Worm (Caenorhabditis elegans): ENCODE measurements around the gene C35B1.2.
A peak's percentile ranks its signal among the peaks of the same experiment; 100 is the strongest.

The C35B1.2 gene

ce11 chrIV:4068480-4068879, 17.5 kb upstream of the C35B1.2 start, which contains the start of gene fbxb-55:
Gene fbxb-55 (plus strand): TSS chrIV:4068780.
- TF ChIP-seq unc-62 (GFP tag; optimal IDR thresholded peaks at IDR 0.05) (no peak), unc-120 (tag; optimal IDR thresholded peaks at IDR 0.05; ENCODE audit: poor library complexity, severe bottlenecking) (no peak), ham-2 (GFP tag; optimal IDR thresholded peaks at IDR 0.05) (no peak), bed-3 (GFP tag; optimal IDR thresholded peaks at IDR 0.05) (no peak), snpc-4 (tag; optimal IDR thresholded peaks at IDR 0.05) (no peak), pha-4 (tag; optimal IDR thresholded peaks at IDR 0.05) (no peak), sptf-1 (tag; optimal IDR thresholded peaks at IDR 0.05) (no peak), zip-8 (tag; optimal IDR thresholded peaks at IDR 0.05) (no peak), unc-39 (tag; optimal IDR thresholded peaks at IDR 0.05) (no peak), tbx-8 (GFP tag; optimal IDR thresholded peaks at IDR 0.05) (no peak), ceh-43 (GFP tag; optimal IDR thresholded peaks at IDR 0.05) (no peak), M03D4.4 (tag; optimal IDR thresholded peaks at IDR 0.05) (no peak), hlh-1 (tag; optimal IDR thresholded peaks at IDR 0.05) (no peak), ceh-39 (tag; optimal IDR thresholded peaks at IDR 0.05) (no peak), flh-1 (GFP tag; optimal IDR thresholded peaks at IDR 0.05) (no peak), nhr-12 (tag; optimal IDR thresholded peaks at IDR 0.05) (no peak), nhr-2 (tag; optimal IDR thresholded peaks at IDR 0.05) (no peak), drap-1 (GFP tag; optimal IDR thresholded peaks at IDR 0.05) (no peak), ztf-11 (tag; optimal IDR thresholded peaks at IDR 0.05) (no peak), mab-5 (tag; optimal IDR thresholded peaks at IDR 0.05) (no peak)

DNA sequence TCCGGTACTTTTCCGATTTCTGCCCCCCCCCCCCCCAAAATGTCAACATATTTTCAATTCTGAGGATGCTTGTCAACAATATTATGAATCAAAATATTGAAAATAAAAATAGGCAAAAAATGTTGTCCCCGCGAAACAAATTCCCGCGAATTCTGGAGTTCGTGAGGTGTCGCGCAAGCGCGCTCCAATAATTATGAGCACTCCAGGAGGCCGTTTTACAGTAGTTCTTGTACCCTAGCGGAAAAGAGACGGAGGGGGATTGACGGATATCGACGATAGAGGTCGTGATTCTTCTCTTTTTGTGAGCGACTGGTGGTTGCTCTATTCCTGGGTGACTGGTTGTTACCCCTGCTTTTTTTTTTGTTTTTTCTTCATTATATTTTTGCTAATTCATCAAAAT, 15.2 kb upstream of the C35B1.2 start:
- TF ChIP-seq elt-3 (tag; optimal IDR thresholded peaks at IDR 0.05), result no peak
- peak; percentile 12 for TF ChIP-seq mep-1 (tag; optimal IDR thresholded peaks at IDR 0.05)
- peak; percentile 5 for TF ChIP-seq nhr-2 (tag; optimal IDR thresholded peaks at IDR 0.05)
- no peak for TF ChIP-seq flh-1 (GFP tag; optimal IDR thresholded peaks at IDR 0.05)
- TF ChIP-seq nhr-76 (tag; optimal IDR thresholded peaks at IDR 0.05), result no peak
- peak; percentile 15 for TF ChIP-seq ceh-39 (tag; optimal IDR thresholded peaks at IDR 0.05)
- no peak for TF ChIP-seq cnd-1 (tag; optimal IDR thresholded peaks at IDR 0.05)
- no peak for TF ChIP-seq drap-1 (GFP tag; optimal IDR thresholded peaks at IDR 0.05)
- peak; percentile 19 for TF ChIP-seq mls-2 (tag; optimal IDR thresholded peaks at IDR 0.05)
- peak; percentile 43 for TF ChIP-seq ceh-83 (GFP tag; optimal IDR thresholded peaks at IDR 0.05)
- TF ChIP-seq M03D4.4 (tag; optimal IDR thresholded peaks at IDR 0.05), result no peak
- TF ChIP-seq pha-4 (tag; optimal IDR thresholded peaks at IDR 0.05), result no peak
- peak; percentile 30 for TF ChIP-seq sptf-1 (tag; optimal IDR thresholded peaks at IDR 0.05)

- TF ChIP-seq mep-1 (tag; optimal IDR thresholded peaks at IDR 0.05) (no peak), nhr-2 (tag; optimal IDR thresholded peaks at IDR 0.05) (no peak), nhr-12 (tag; optimal IDR thresholded peaks at IDR 0.05) (no peak), drap-1 (GFP tag; optimal IDR thresholded peaks at IDR 0.05) (no peak), blmp-1 (tag; optimal IDR thresholded peaks at IDR 0.05) (no peak)
Measured at ce11 chrIV:4072027-4072426, 14.0 kb upstream of the C35B1.2 start, which contains the start of gene pqn-75. Gene pqn-75 (plus strand): TSS chrIV:4072327.

DNA sequence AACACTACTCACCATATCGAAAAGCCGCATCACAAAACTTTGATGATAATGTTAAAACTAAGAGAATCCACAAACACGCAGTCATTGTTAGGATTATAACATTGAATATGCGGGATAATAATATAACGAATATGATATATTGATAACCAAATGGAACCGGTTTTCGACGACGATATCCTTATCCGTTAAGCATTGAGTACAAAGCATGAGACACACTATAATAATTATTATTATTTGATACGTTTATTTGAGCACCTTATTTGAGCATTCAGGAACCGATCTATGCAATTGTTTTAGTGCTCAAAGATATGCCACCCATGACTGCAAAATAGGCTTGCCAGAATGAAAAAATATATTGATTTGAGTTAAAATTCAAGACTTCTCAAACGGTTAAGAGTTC, 11.4 kb upstream of the C35B1.2 start, which contains the start of gene W03D2.9:
Gene W03D2.9, minus strand, starts transcription at position 101 of the 400 bp plus-strand sequence.
- TF ChIP-seq ham-2 (GFP tag; optimal IDR thresholded peaks at IDR 0.05) (no peak), nhr-28 (tag; optimal IDR thresholded peaks at IDR 0.05) (no peak), cnd-1 (tag; optimal IDR thresholded peaks at IDR 0.05) (no peak), tbx-8 (GFP tag; optimal IDR thresholded peaks at IDR 0.05) (no peak), nhr-237 (tag; optimal IDR thresholded peaks at IDR 0.05) (no peak), drap-1 (GFP tag; optimal IDR thresholded peaks at IDR 0.05) (no peak), snpc-4 (tag; optimal IDR thresholded peaks at IDR 0.05) (no peak), nhr-2 (tag; optimal IDR thresholded peaks at IDR 0.05) (no peak), lsy-2 (tag; optimal IDR thresholded peaks at IDR 0.05) (no peak), mab-5 (tag; optimal IDR thresholded peaks at IDR 0.05) (no peak), nhr-12 (tag; optimal IDR thresholded peaks at IDR 0.05) (no peak), ceh-39 (tag; optimal IDR thresholded peaks at IDR 0.05) (no peak), ceh-83 (GFP tag; optimal IDR thresholded peaks at IDR 0.05) (no peak), unc-120 (tag; optimal IDR thresholded peaks at IDR 0.05; ENCODE audit: poor library complexity, severe bottlenecking) (no peak), zip-8 (tag; optimal IDR thresholded peaks at IDR 0.05) (no peak), unc-62 (GFP tag; optimal IDR thresholded peaks at IDR 0.05) (no peak), mls-2 (tag; optimal IDR thresholded peaks at IDR 0.05) (no peak)

DNA sequence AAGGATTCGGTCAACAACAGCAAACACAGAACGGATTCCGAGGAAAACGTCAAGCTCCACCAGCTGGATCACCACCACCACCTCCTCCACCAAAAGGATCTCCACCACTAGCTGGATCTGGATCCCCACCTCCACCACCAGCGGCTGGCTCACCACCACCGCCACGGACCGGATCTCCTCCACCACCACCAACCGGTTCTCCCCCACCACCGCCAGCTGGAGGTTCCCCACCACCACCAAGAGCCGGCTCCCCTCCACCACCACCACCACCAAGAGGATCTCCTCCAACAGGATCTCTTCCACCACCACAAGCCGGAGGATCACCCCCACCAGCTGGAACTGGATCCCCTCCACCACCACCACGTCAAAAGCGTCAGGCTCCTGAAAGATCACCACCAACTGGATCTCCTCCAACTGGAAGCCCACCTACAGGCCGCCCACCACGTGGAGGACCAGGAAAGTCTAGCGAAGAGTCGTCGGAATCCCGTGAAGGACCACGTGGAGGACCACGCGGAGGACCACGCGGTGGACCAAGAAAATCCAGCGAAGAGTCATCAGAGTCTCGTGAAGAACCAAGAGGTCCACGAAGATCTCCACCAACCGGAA, 9.2 kb upstream of the C35B1.2 start:
- TF ChIP-seq elt-3 (tag; optimal IDR thresholded peaks at IDR 0.05) (no peak), mep-1 (tag; optimal IDR thresholded peaks at IDR 0.05) (no peak), lin-13 (tag; optimal IDR thresholded peaks at IDR 0.05) (no peak), mls-2 (tag; optimal IDR thresholded peaks at IDR 0.05) (no peak), drap-1 (GFP tag; optimal IDR thresholded peaks at IDR 0.05) (no peak), ceh-39 (tag; optimal IDR thresholded peaks at IDR 0.05) (no peak), zip-8 (tag; optimal IDR thresholded peaks at IDR 0.05) (no peak), lsy-2 (tag; optimal IDR thresholded peaks at IDR 0.05) (no peak), unc-39 (tag; optimal IDR thresholded peaks at IDR 0.05) (no peak), cnd-1 (tag; optimal IDR thresholded peaks at IDR 0.05) (no peak), ceh-83 (GFP tag; optimal IDR thresholded peaks at IDR 0.05) (no peak), sptf-1 (tag; optimal IDR thresholded peaks at IDR 0.05) (no peak), blmp-1 (tag; optimal IDR thresholded peaks at IDR 0.05) (no peak)
